Fruit fly (Drosophila melanogaster) whole organism, prepupa: ENCODE data around the gene Atg5.

Source experiments
- Blimp-1 ChIP-seq: fragments of 200-800 bp; sonication (Bioruptor generic); optimal IDR thresholded peaks from 3 replicates; lab custom pipeline; 2017; ENCODE audit warnings: missing biosample characterization, missing genetic modification characterization, mild to moderate bottlenecking, moderate library complexity, missing genetic modification reagents
- CG10631 ChIP-seq: fragments of 200-800 bp; sonication (Bioruptor generic); optimal IDR thresholded peaks from 2 replicates; lab custom pipeline; 2016; ENCODE audit warnings: missing biosample characterization, missing genetic modification characterization
- CG10669 ChIP-seq: fragments of 200-800 bp; sonication (Bioruptor generic); optimal IDR thresholded peaks from 3 replicates; lab custom pipeline; 2018; ENCODE audit warnings: missing biosample characterization, mild to moderate bottlenecking, missing genetic modification characterization, moderate library complexity
- CG11762 ChIP-seq: fragments of 200-800 bp; sonication (Bioruptor generic); optimal IDR thresholded peaks from 3 replicates; lab custom pipeline; 2016; ENCODE audit warnings: missing biosample characterization, missing genetic modification characterization; ENCODE audit not compliant: insufficient read depth
- CG16779 ChIP-seq: fragments of 200-800 bp; sonication (Bioruptor generic); optimal IDR thresholded peaks from 3 replicates; lab custom pipeline; 2017; ENCODE audit warnings: missing biosample characterization, mild to moderate bottlenecking, missing genetic modification characterization
- CG3032 ChIP-seq: fragments of 200-800 bp; optimal IDR thresholded peaks from 2 replicates; lab custom pipeline; 2019; ENCODE audit warnings: missing biosample characterization, mild to moderate bottlenecking, missing genetic modification characterization, moderate library complexity
- CG31627 ChIP-seq: fragments of 200-800 bp; sonication (Bioruptor generic); optimal IDR thresholded peaks from 3 replicates; lab custom pipeline; 2016; ENCODE audit warnings: missing biosample characterization, missing genetic modification characterization
- CG32006 ChIP-seq: fragments of 200-800 bp; sonication (Bioruptor generic); optimal IDR thresholded peaks from 3 replicates; lab custom pipeline; 2017; ENCODE audit warnings: missing biosample characterization, mild to moderate bottlenecking, missing genetic modification characterization
- CG34406 ChIP-seq: fragments of 200-800 bp; sonication (Bioruptor generic); optimal IDR thresholded peaks from 3 replicates; lab custom pipeline; 2016; ENCODE audit warnings: missing biosample characterization, missing genetic modification characterization
- CG3919 ChIP-seq: fragments of 200-800 bp; sonication (Bioruptor generic); optimal IDR thresholded peaks from 3 replicates; lab custom pipeline; 2016; ENCODE audit warnings: missing biosample characterization, missing genetic modification characterization
- CG4318 ChIP-seq: fragments of 200-800 bp; sonication (Bioruptor generic); optimal IDR thresholded peaks from 3 replicates; lab custom pipeline; 2017; ENCODE audit warnings: missing biosample characterization, mild to moderate bottlenecking, missing genetic modification characterization
- CG6276 ChIP-seq: fragments of 200-800 bp; sonication (Bioruptor generic); optimal IDR thresholded peaks from 2 replicates; lab custom pipeline; 2017; ENCODE audit warnings: missing biosample characterization, mild to moderate bottlenecking, missing genetic modification characterization
- CG8632 ChIP-seq: fragments of 200-800 bp; sonication (Bioruptor generic); optimal IDR thresholded peaks from 3 replicates; lab custom pipeline; 2016; ENCODE audit warnings: missing biosample characterization, missing genetic modification characterization
- Eip75B ChIP-seq: fragments of 200-800 bp; sonication (Bioruptor generic); optimal IDR thresholded peaks from 3 replicates; lab custom pipeline; 2016; ENCODE audit warnings: missing biosample characterization, missing genetic modification characterization
- Eip78C ChIP-seq: fragments of 200-800 bp; sonication (Bioruptor generic); peaks from one replicate; lab custom pipeline; 2016; ENCODE audit warnings: missing biosample characterization, missing genetic modification characterization
- Ets96B ChIP-seq: fragments of 200-800 bp; optimal IDR thresholded peaks from 2 replicates; lab custom pipeline; 2019; ENCODE audit warnings: missing biosample characterization, mild to moderate bottlenecking, missing genetic modification characterization, moderate library complexity
- Hr39 ChIP-seq: fragments of 200-800 bp; sonication (Bioruptor generic); optimal IDR thresholded peaks from 2 replicates; lab custom pipeline; 2016; ENCODE audit warnings: missing biosample characterization, missing genetic modification characterization
- Hr4 ChIP-seq: fragments of 200-800 bp; sonication (Bioruptor generic); optimal IDR thresholded peaks from 3 replicates; lab custom pipeline; 2016; ENCODE audit warnings: missing biosample characterization, missing genetic modification characterization
- Lpt ChIP-seq: fragments of 200-800 bp; sonication (Bioruptor generic); optimal IDR thresholded peaks from 3 replicates; lab custom pipeline; 2016; ENCODE audit warnings: missing biosample characterization, missing genetic modification characterization
- Sox102F ChIP-seq: fragments of 200-800 bp; sonication (Bioruptor generic); optimal IDR thresholded peaks from 2 replicates; lab custom pipeline; 2016; ENCODE audit warnings: missing biosample characterization, mild to moderate bottlenecking, missing genetic modification characterization
- Sox15 ChIP-seq: fragments of 200-800 bp; sonication (Bioruptor generic); optimal IDR thresholded peaks from 3 replicates; lab custom pipeline; 2016; ENCODE audit warnings: missing biosample characterization, missing genetic modification characterization
- achi ChIP-seq: fragments of 200-800 bp; sonication (Bioruptor generic); optimal IDR thresholded peaks from 3 replicates; lab custom pipeline; 2016; ENCODE audit warnings: missing biosample characterization, missing genetic modification characterization
- acj6 ChIP-seq: fragments of 200-800 bp; sonication (Bioruptor generic); optimal IDR thresholded peaks from 3 replicates; lab custom pipeline; 2016; ENCODE audit warnings: missing biosample characterization, missing genetic modification characterization
- cyc ChIP-seq: fragments of 200-800 bp; sonication (Bioruptor generic); optimal IDR thresholded peaks from 3 replicates; lab custom pipeline; 2016; ENCODE audit warnings: missing biosample characterization, missing genetic modification characterization
- dac ChIP-seq: fragments of 200-800 bp; sonication (Bioruptor generic); optimal IDR thresholded peaks from 2 replicates; lab custom pipeline; 2017; ENCODE audit warnings: missing biosample characterization, mild to moderate bottlenecking, missing genetic modification characterization
- eg ChIP-seq: fragments of 200-800 bp; sonication (Bioruptor generic); IDR thresholded peaks from 3 replicates; pipeline ENCODE4 v1.3.6; 2022; ENCODE audit warnings: missing biosample characterization, missing genetic modification characterization
- esn ChIP-seq: fragments of 200-800 bp; sonication (Bioruptor generic); optimal IDR thresholded peaks from 2 replicates; lab custom pipeline; 2016; ENCODE audit warnings: missing biosample characterization, mild to moderate bottlenecking, missing genetic modification characterization, moderate library complexity
- lz ChIP-seq: fragments of 200-800 bp; sonication (Bioruptor generic); optimal IDR thresholded peaks from 3 replicates; lab custom pipeline; 2016; ENCODE audit warnings: missing biosample characterization, missing genetic modification characterization
- net ChIP-seq: fragments of 200-800 bp; sonication (Bioruptor generic); optimal IDR thresholded peaks from 3 replicates; lab custom pipeline; 2016; ENCODE audit warnings: missing biosample characterization, missing genetic modification characterization
- pdm3 ChIP-seq: fragments of 200-800 bp; sonication (Bioruptor generic); optimal IDR thresholded peaks from 3 replicates; lab custom pipeline; 2016; ENCODE audit warnings: missing biosample characterization, missing genetic modification characterization
- spab ChIP-seq: fragments of 200-800 bp; sonication (Bioruptor generic); optimal IDR thresholded peaks from 2 replicates; lab custom pipeline; 2017; ENCODE audit warnings: missing biosample characterization, mild to moderate bottlenecking, missing genetic modification characterization, missing genetic modification reagents
- svp ChIP-seq: fragments of 200-800 bp; sonication (Bioruptor generic); peaks from one replicate; lab custom pipeline; 2016; ENCODE audit warnings: missing biosample characterization, missing genetic modification characterization
- vri ChIP-seq: fragments of 200-800 bp; sonication (Bioruptor generic); optimal IDR thresholded peaks from 3 replicates; lab custom pipeline; 2016; ENCODE audit warnings: missing biosample characterization, mild to moderate bottlenecking, missing genetic modification characterization

Gene Atg5

dm6 chrX:7299399-7300355, 23.9 kb downstream of the Atg5 start (continued):
- peak; percentile 68 for TF ChIP-seq Hr39 (GFP tag; lab: Kevin White, UChicago)
- peak; percentile 48 for TF ChIP-seq CG8632 (GFP tag; lab: Kevin White, UChicago)
- TF ChIP-seq svp (GFP tag; lab: Kevin White, UChicago), result peak; percentile 81
- TF ChIP-seq CG10669 (GFP tag; lab: Kevin White, UChicago), result peak; percentile 67
- peak; percentile 67 for TF ChIP-seq esn
- peak; percentile 67 for TF ChIP-seq Sox102F (GFP tag; lab: Kevin White, UChicago)
- peak; percentile 77 for TF ChIP-seq acj6 (GFP tag; lab: Kevin White, UChicago)
- TF ChIP-seq lz, result peak; percentile 70
- TF ChIP-seq Hr4 (GFP tag; lab: Kevin White, UChicago), result peak; percentile 67
- TF ChIP-seq Eip75B (GFP tag; lab: Kevin White, UChicago), result peak; percentile 31
- peak; percentile 88 for TF ChIP-seq Eip78C (GFP tag; lab: Kevin White, UChicago)
- TF ChIP-seq CG32006 (GFP tag; lab: Kevin White, UChicago), result peak; percentile 75
- TF ChIP-seq CG34406, result peak; percentile 56
- TF ChIP-seq Ets96B (tag; lab: Kevin White, UChicago), result peak; percentile 61
- peak; percentile 67 for TF ChIP-seq CG3919 (GFP tag; lab: Kevin White, UChicago)
- peak; percentile 39 for TF ChIP-seq spab (GFP tag; lab: Kevin White, UChicago)
- peak; percentile 60 for TF ChIP-seq net (GFP tag; lab: Kevin White, UChicago)
- peak; percentile 52 for TF ChIP-seq CG4318 (GFP tag; lab: Kevin White, UChicago)
- TF ChIP-seq eg (GFP tag; lab: Robert Waterston, UW), result peak; percentile 68; the same call in 2 of the 3 replicates
- TF ChIP-seq Sox15 (GFP tag; lab: Kevin White, UChicago), result peak; percentile 61
- TF ChIP-seq Blimp-1 (GFP tag; lab: Kevin White, UChicago), result no peak

- no peak for TF ChIP-seq cyc (GFP tag; lab: Kevin White, UChicago)
- TF ChIP-seq vri, result no peak
- no peak for TF ChIP-seq Lpt (GFP tag; lab: Kevin White, UChicago)
- TF ChIP-seq CG11762, result no peak
- TF ChIP-seq CG16779, result no peak
- TF ChIP-seq achi (GFP tag; lab: Kevin White, UChicago), result no peak
- TF ChIP-seq CG10631 (GFP tag; lab: Kevin White, UChicago), result no peak
Observed at dm6 chrX:7298323-7298722, 25.2 kb downstream of the Atg5 start.

dm6 chrX:7296721-7297227, 26.8 kb downstream of the Atg5 start:
- TF ChIP-seq CG6276, result no peak
- no peak for TF ChIP-seq dac (GFP tag; lab: Kevin White, UChicago)
- TF ChIP-seq Hr4 (GFP tag; lab: Kevin White, UChicago), result no peak
- no peak for TF ChIP-seq CG10631 (GFP tag; lab: Kevin White, UChicago)
- TF ChIP-seq CG3032, result no peak
- no peak for TF ChIP-seq CG10669 (GFP tag; lab: Kevin White, UChicago)
- no peak for TF ChIP-seq pdm3 (GFP tag; lab: Kevin White, UChicago)
- no peak for TF ChIP-seq eg (GFP tag; lab: Robert Waterston, UW)

dm6 chrX:7295973-7296372, 27.6 kb downstream of the Atg5 start:
- TF ChIP-seq vri (no peak), CG31627 (GFP tag; lab: Kevin White, UChicago) (no peak)
